Fruit fly (Drosophila melanogaster) whole organism, embryonic: ENCODE results near the gene CG31875.

Source experiments
- CG10654 ChIP-seq: fragments of 200-800 bp; sonication (Bioruptor generic); optimal IDR thresholded peaks from 2 replicates; lab custom pipeline; 2016; ENCODE audit warnings: missing biosample characterization, missing genetic modification characterization
- CG13123 ChIP-seq: fragments of 200-800 bp; sonication (Bioruptor generic); optimal IDR thresholded peaks from 2 replicates; lab custom pipeline; 2016; ENCODE audit warnings: missing biosample characterization, missing genetic modification characterization
- CG13287 ChIP-seq: fragments of 200-800 bp; sonication (Bioruptor generic); IDR thresholded peaks from 2 replicates; pipeline ENCODE4 v1.3.6; 2022; ENCODE audit warnings: missing biosample characterization, missing genetic modification characterization; ENCODE audit not compliant: partially characterized antibody
- CG14860 ChIP-seq: fragments of 200-800 bp; sonication (Bioruptor generic); IDR thresholded peaks from 3 replicates; pipeline ENCODE4 v1.3.6; 2022; ENCODE audit warnings: missing biosample characterization, missing genetic modification characterization; ENCODE audit not compliant: partially characterized antibody
- CG17328 ChIP-seq: fragments of 200-800 bp; sonication (Bioruptor generic); IDR thresholded peaks from 2 replicates; pipeline ENCODE4 v1.3.6; 2022; ENCODE audit warnings: missing biosample characterization, missing genetic modification characterization
- CG17829 ChIP-seq: fragments of 200-800 bp; optimal IDR thresholded peaks from 2 replicates; lab custom pipeline; 2019; ENCODE audit warnings: missing biosample characterization, mild to moderate bottlenecking, missing genetic modification characterization, moderate library complexity
- CG18262 ChIP-seq: fragments of 200-800 bp; optimal IDR thresholded peaks from 3 replicates; lab custom pipeline; 2019; ENCODE audit warnings: missing biosample characterization, mild to moderate bottlenecking, missing genetic modification characterization, moderate library complexity
- CG2120 ChIP-seq: fragments of 200-800 bp; sonication (Bioruptor generic); optimal IDR thresholded peaks from 3 replicates; lab custom pipeline; 2016; ENCODE audit warnings: missing biosample characterization, missing genetic modification characterization
- CG30403 ChIP-seq: fragments of 200-800 bp; sonication (Bioruptor generic); optimal IDR thresholded peaks from 3 replicates; lab custom pipeline; 2016; ENCODE audit warnings: missing biosample characterization, missing genetic modification characterization
- CG7745 ChIP-seq: fragments of 200-800 bp; sonication (Bioruptor generic); optimal IDR thresholded peaks from 2 replicates; lab custom pipeline; 2018; ENCODE audit warnings: missing biosample characterization, mild to moderate bottlenecking, missing genetic modification characterization, moderate library complexity
- CG7839 ChIP-seq: fragments of 200-800 bp; sonication (Bioruptor generic); optimal IDR thresholded peaks from 3 replicates; lab custom pipeline; 2018; ENCODE audit warnings: missing biosample characterization, mild to moderate bottlenecking, missing genetic modification characterization, moderate library complexity
- CG8089 ChIP-seq: fragments of 200-800 bp; sonication (Bioruptor generic); optimal IDR thresholded peaks from 3 replicates; lab custom pipeline; 2016; ENCODE audit warnings: missing biosample characterization, missing genetic modification characterization
- CHES-1-like ChIP-seq: fragments of 200-800 bp; sonication (Bioruptor generic); optimal IDR thresholded peaks from 2 replicates; lab custom pipeline; 2016; ENCODE audit warnings: missing biosample characterization, missing genetic modification characterization
- D19A ChIP-seq: fragments of 200-800 bp; optimal IDR thresholded peaks from 3 replicates; lab custom pipeline; 2019; ENCODE audit warnings: missing biosample characterization, mild to moderate bottlenecking, missing genetic modification characterization, moderate library complexity
- Dip3 ChIP-seq: fragments of 200-800 bp; sonication (Bioruptor generic); optimal IDR thresholded peaks from 3 replicates; lab custom pipeline; 2016; ENCODE audit warnings: missing biosample characterization, missing genetic modification characterization
- E2f2 ChIP-seq: fragments of 200-800 bp; sonication (Bioruptor generic); IDR thresholded peaks from 2 replicates; pipeline ENCODE4 v1.3.6; 2022; ENCODE audit warnings: missing biosample characterization, missing genetic modification characterization
- ERR ChIP-seq: fragments of 200-800 bp; sonication (Bioruptor generic); optimal IDR thresholded peaks from 2 replicates; lab custom pipeline; 2016; ENCODE audit warnings: missing biosample characterization, missing genetic modification characterization
- Gsc ChIP-seq: fragments of 200-800 bp; sonication (Bioruptor generic); IDR thresholded peaks from 2 replicates; pipeline ENCODE4 v1.3.6; 2022; ENCODE audit warnings: missing biosample characterization, missing genetic modification characterization
- Gug ChIP-seq: fragments of 200-800 bp; sonication (Bioruptor generic); IDR thresholded peaks from 4 replicates; pipeline ENCODE4 v1.3.6; 2022; ENCODE audit warnings: missing biosample characterization, missing genetic modification characterization
- H15 ChIP-seq: fragments of 200-800 bp; sonication (Bioruptor generic); IDR thresholded peaks from 3 replicates; pipeline ENCODE4 v1.3.6; 2022; ENCODE audit warnings: missing biosample characterization, missing genetic modification characterization
- HHEX ChIP-seq: fragments of 200-800 bp; sonication (Bioruptor generic); optimal IDR thresholded peaks from 3 replicates; lab custom pipeline; 2017; ENCODE audit warnings: missing biosample characterization, mild to moderate bottlenecking, missing genetic modification characterization, missing genetic modification reagents
- Hmr ChIP-seq: fragments of 200-800 bp; sonication (Bioruptor generic); optimal IDR thresholded peaks from 3 replicates; lab custom pipeline; 2017; ENCODE audit warnings: mild to moderate bottlenecking, missing biosample characterization, missing genetic modification reagents, missing genetic modification characterization
- Hr39 ChIP-seq: fragments of >200 bp; optimal IDR thresholded peaks from 2 replicates; lab custom pipeline; 2017
- Hr78 ChIP-seq, 2 experiments: fragments of 200-800 bp in 1 of 2; fragments of >200 bp in 1 of 2; sonication (Bioruptor generic) in 1 of 2; optimal IDR thresholded peaks; 2 replicates each; lab custom pipeline; 2017 to 2019; ENCODE audit warnings: missing biosample characterization in 2 of 2, missing genetic modification characterization in 2 of 2, mild to moderate bottlenecking in 1 of 2, moderate library complexity in 1 of 2
- Meics ChIP-seq: fragments of 200-800 bp; sonication (Bioruptor generic); optimal IDR thresholded peaks from 2 replicates; lab custom pipeline; 2017; ENCODE audit warnings: missing biosample characterization, mild to moderate bottlenecking, missing genetic modification characterization
- Mrtf ChIP-seq: fragments of 200-800 bp; sonication (Bioruptor generic); IDR thresholded peaks from 3 replicates; pipeline ENCODE4 v1.3.6; 2022; ENCODE audit warnings: missing biosample characterization, missing genetic modification characterization
- NfI ChIP-seq: fragments of 200-800 bp; sonication (Bioruptor generic); optimal IDR thresholded peaks from 3 replicates; lab custom pipeline; 2018; ENCODE audit warnings: missing biosample characterization, mild to moderate bottlenecking, missing genetic modification characterization, moderate library complexity
- Opbp ChIP-seq: fragments of 200-800 bp; sonication (Bioruptor generic); IDR thresholded peaks from 3 replicates; pipeline ENCODE4 v1.3.6; 2022; ENCODE audit warnings: missing biosample characterization, missing genetic modification characterization; ENCODE audit not compliant: partially characterized antibody
- PHDP ChIP-seq: fragments of 200-800 bp; sonication (Bioruptor generic); optimal IDR thresholded peaks from 3 replicates; lab custom pipeline; 2018; ENCODE audit warnings: missing biosample characterization, mild to moderate bottlenecking, missing genetic modification characterization, moderate library complexity
- Side ChIP-seq: fragments of 200-800 bp; sonication (Bioruptor generic); optimal IDR thresholded peaks from 2 replicates; lab custom pipeline; 2016; ENCODE audit warnings: missing biosample characterization, missing genetic modification characterization
- TFAM ChIP-seq: fragments of 200-800 bp; sonication (Bioruptor generic); optimal IDR thresholded peaks from 2 replicates; lab custom pipeline; 2017; ENCODE audit warnings: missing biosample characterization, missing genetic modification characterization, inconsistent platforms
- al ChIP-seq: fragments of 200-800 bp; sonication (Bioruptor generic); IDR thresholded peaks from 2 replicates; pipeline ENCODE4 v1.3.6; 2022; ENCODE audit warnings: missing biosample characterization, missing genetic modification characterization
- cas ChIP-seq: fragments of 200-800 bp; sonication (Bioruptor generic); IDR thresholded peaks from 2 replicates; pipeline ENCODE4 v1.3.6; 2022; ENCODE audit warnings: missing biosample characterization, missing genetic modification characterization
- da ChIP-seq: fragments of 200-800 bp; sonication (Bioruptor generic); optimal IDR thresholded peaks from 2 replicates; lab custom pipeline; 2016; ENCODE audit warnings: missing biosample characterization, missing genetic modification characterization
- ems ChIP-seq: fragments of 200-800 bp; sonication (Bioruptor generic); optimal IDR thresholded peaks from 3 replicates; lab custom pipeline; 2016; ENCODE audit warnings: missing biosample characterization, missing genetic modification characterization
- eve ChIP-seq, 2 experiments: fragments of >200 bp; optimal IDR thresholded peaks; 2 replicates each; lab custom pipeline; 2017; ENCODE audit warnings: missing biosample characterization in 2 of 2, missing genetic modification characterization in 2 of 2
- ewg ChIP-seq: fragments of 200-800 bp; sonication (Bioruptor generic); optimal IDR thresholded peaks from 3 replicates; lab custom pipeline; 2017; ENCODE audit warnings: mild to moderate bottlenecking, missing biosample characterization, missing genetic modification reagents, missing genetic modification characterization
- fd64A ChIP-seq: fragments of 200-800 bp; sonication (Bioruptor generic); optimal IDR thresholded peaks from 3 replicates; lab custom pipeline; 2018; ENCODE audit warnings: missing biosample characterization, mild to moderate bottlenecking, missing genetic modification characterization
- gcm ChIP-seq: fragments of 200-800 bp; sonication (Bioruptor generic); optimal IDR thresholded peaks from 2 replicates; lab custom pipeline; 2019; ENCODE audit warnings: missing biosample characterization, mild to moderate bottlenecking, missing genetic modification characterization, moderate library complexity
- h ChIP-seq: fragments of >200 bp; optimal IDR thresholded peaks from 2 replicates; lab custom pipeline; 2017
- ind ChIP-seq: fragments of 200-800 bp; sonication (Bioruptor generic); optimal IDR thresholded peaks from 3 replicates; lab custom pipeline; 2016; ENCODE audit warnings: missing biosample characterization, missing genetic modification characterization
- jing ChIP-seq: fragments of 200-800 bp; sonication (Bioruptor generic); optimal IDR thresholded peaks from 2 replicates; lab custom pipeline; 2018; ENCODE audit warnings: missing biosample characterization, mild to moderate bottlenecking, missing genetic modification characterization
- mam ChIP-seq: fragments of 200-800 bp; sonication (Bioruptor generic); optimal IDR thresholded peaks from 3 replicates; lab custom pipeline; 2016; ENCODE audit warnings: missing biosample characterization, missing genetic modification characterization
- mld ChIP-seq: fragments of 200-800 bp; sonication (Bioruptor generic); IDR thresholded peaks from 3 replicates; pipeline ENCODE4 v1.3.6; 2022; ENCODE audit warnings: missing biosample characterization, missing genetic modification characterization; ENCODE audit not compliant: partially characterized antibody
- p53 ChIP-seq: fragments of 200-800 bp; sonication (Bioruptor generic); optimal IDR thresholded peaks from 2 replicates; lab custom pipeline; 2016; ENCODE audit warnings: missing biosample characterization, missing genetic modification characterization
- ro ChIP-seq: fragments of 200-800 bp; sonication (Bioruptor generic); IDR thresholded peaks from 2 replicates; pipeline ENCODE4 v1.3.6; 2022; ENCODE audit warnings: missing biosample characterization, missing genetic modification characterization
- ssp ChIP-seq: fragments of 200-800 bp; sonication (Bioruptor generic); IDR thresholded peaks from 2 replicates; pipeline ENCODE4 v1.3.6; 2022; ENCODE audit warnings: missing biosample characterization, missing genetic modification characterization
- tap ChIP-seq: fragments of 200-800 bp; optimal IDR thresholded peaks from 3 replicates; lab custom pipeline; 2019; ENCODE audit warnings: missing biosample characterization, mild to moderate bottlenecking, missing genetic modification characterization, moderate library complexity
- vnd ChIP-seq: fragments of 200-800 bp; sonication (Bioruptor generic); IDR thresholded peaks from 3 replicates; pipeline ENCODE4 v1.3.6; 2022; ENCODE audit warnings: missing biosample characterization, missing genetic modification characterization; ENCODE audit not compliant: partially characterized antibody
- zf30C ChIP-seq: fragments of 200-800 bp; sonication (Bioruptor generic); optimal IDR thresholded peaks from 3 replicates; lab custom pipeline; 2018; ENCODE audit warnings: missing biosample characterization, mild to moderate bottlenecking, missing genetic modification characterization

The CG31875 gene

dm6 chr2L:9984078-9984772, 18.3 kb downstream of the CG31875 start, which contains the start of gene bib (continued):
- TF ChIP-seq ERR (GFP tag; lab: Kevin White, UChicago) (no peak), Hr78 (GFP tag; optimal IDR thresholded peaks at IDR 0.05; lab: Kevin White, UChicago) (peak in 1 of 2 experiments; percentile 63), Mrtf (GFP tag; lab: Robert Waterston, UW) (peak; percentile 65; the same call in 2 of the 3 replicates), CG7839 (tag; lab: Kevin White, UChicago) (peak; percentile 91), Side (GFP tag; lab: Kevin White, UChicago) (peak; percentile 41), CG8089 (GFP tag; lab: Kevin White, UChicago) (peak; percentile 16), h (no peak), cas (GFP tag; lab: Robert Waterston, UW) (no peak), NfI (GFP tag; lab: Kevin White, UChicago) (peak; percentile 76), vnd (no peak), H15 (peak; percentile 64; the same call in 1 of the 3 replicates), Gug (GFP tag; lab: Robert Waterston, UW) (peak; percentile 53; the same call in 2 of the 4 replicates), TFAM (GFP tag; lab: Kevin White, UChicago) (peak; percentile 48), PHDP (peak; percentile 81), gcm (GFP tag; lab: Kevin White, UChicago) (peak; percentile 85), ro (no peak; the same call in 1 of the 2 replicates), tap (peak; percentile 73), D19A (tag; lab: Kevin White, UChicago) (peak; percentile 87), E2f2 (GFP tag; lab: Robert Waterston, UW) (no peak; the same call in 1 of the 2 replicates), CG30403 (GFP tag; lab: Kevin White, UChicago) (peak; percentile 87), CG7745 (no peak), Opbp (peak; percentile 49; the same call in 2 of the 3 replicates), fd64A (GFP tag; lab: Kevin White, UChicago) (peak; percentile 20), CHES-1-like (peak; percentile 21), Meics (peak; percentile 82), jing (GFP tag; lab: Kevin White, UChicago) (peak; percentile 18), mam (peak; percentile 4), CG14860 (GFP tag; lab: Robert Waterston, UW) (no peak), CG2120 (GFP tag; lab: Kevin White, UChicago) (peak; percentile 56), ssp (GFP tag; lab: Robert Waterston, UW) (peak; percentile 69), Hr39 (lab: Kevin White, UChicago) (no peak), CG10654 (GFP tag; lab: Kevin White, UChicago) (peak; percentile 71), CG17829 (peak; percentile 95), Hmr (GFP tag; lab: Kevin White, UChicago) (peak; percentile 88), HHEX (GFP tag; lab: Kevin White, UChicago) (peak; percentile 75), ems (peak; percentile 19), Dip3 (GFP tag; lab: Kevin White, UChicago) (no peak), Gsc (no peak), ewg (peak; percentile 68), mld (GFP tag; lab: Robert Waterston, UW) (no peak), CG18262 (tag; lab: Kevin White, UChicago) (peak; percentile 96), p53 (GFP tag; lab: Kevin White, UChicago) (no peak), eve (GFP tag; optimal IDR thresholded peaks at IDR 0.05; lab: Kevin White, UChicago) (no peak), al (GFP tag; lab: Robert Waterston, UW) (no peak), CG13287 (no peak), zf30C (GFP tag; lab: Kevin White, UChicago) (peak; percentile 99), CG17328 (GFP tag; lab: Robert Waterston, UW) (peak; percentile 69), da (GFP tag; lab: Kevin White, UChicago) (no peak), ind (GFP tag; lab: Kevin White, UChicago) (peak; percentile 73), CG13123 (GFP tag; lab: Kevin White, UChicago) (peak; percentile 65)
